Worm (Caenorhabditis elegans) whole organism, young adult: ENCODE measurements around the gene lrx-1.

Experiments
- F57A8.1 ChIP-seq: fragments of 200-800 bp; sonication (Bioruptor generic); optimal IDR thresholded peaks from 2 replicates; lab custom pipeline; 2018; ENCODE audit warnings: mild to moderate bottlenecking, missing genetic modification characterization, moderate library complexity, missing compliant biosample characterization
- Y53F4B.3 ChIP-seq: fragments of 200-800 bp; sonication (Bioruptor generic); IDR thresholded peaks from 2 replicates; pipeline ENCODE4 v1.3.6; 2022; ENCODE audit warnings: missing genetic modification reagents, missing genetic modification characterization, missing compliant biosample characterization
- Y56A3A.18 ChIP-seq: fragments of 200-800 bp; sonication (Bioruptor generic); IDR thresholded peaks from 2 replicates; pipeline ENCODE4 v1.3.6; 2022; ENCODE audit warnings: missing genetic modification reagents, missing genetic modification characterization, missing compliant biosample characterization
- die-1 ChIP-seq: sonication (generic microtip); optimal IDR thresholded peaks from 2 replicates; lab custom pipeline; 2016; ENCODE audit warnings: missing genotype, mild to moderate bottlenecking, missing genetic modification characterization, missing compliant biosample characterization
- hrde-1 ChIP-seq: sonication (generic microtip); optimal IDR thresholded peaks from 2 replicates; lab custom pipeline; 2016; ENCODE audit warnings: missing genetic modification characterization, mild to moderate bottlenecking, missing compliant biosample characterization, moderate library complexity, missing genotype, missing genetic modification reagents, borderline replicate concordance

ce11 chrV:12208678-12209077 is 43.7 kb upstream of the lrx-1 start:
- TF ChIP-seq Y53F4B.3 (GFP tag; lab: Robert Waterston, UW): no peak
- no peak for TF ChIP-seq die-1 (tag; lab: Kevin White, UChicago)
- no peak for TF ChIP-seq hrde-1 (tag; lab: Kevin White, UChicago)
- no peak for TF ChIP-seq Y56A3A.18 (GFP tag; lab: Robert Waterston, UW)
- no peak for TF ChIP-seq F57A8.1 (GFP tag; lab: Kevin White, UChicago)
